Fruit fly (Drosophila melanogaster) whole organism, embryonic: Measurements from ENCODE around the gene tHMG1.
A peak's percentile ranks its signal among the peaks of the same experiment; 100 is the strongest.

ENCODE experiments used
- Antp ChIP-seq: fragments of 200-800 bp; sonication (Bioruptor generic); optimal IDR thresholded peaks from 3 replicates; lab custom pipeline; 2016; ENCODE audit warnings: missing biosample characterization, missing genetic modification characterization
- Asciz ChIP-seq: fragments of 200-800 bp; sonication (Bioruptor generic); optimal IDR thresholded peaks from 2 replicates; lab custom pipeline; 2017; ENCODE audit warnings: missing biosample characterization, mild to moderate bottlenecking, missing genetic modification characterization, missing genetic modification reagents
- Bdp1 ChIP-seq: fragments of 200-800 bp; sonication (Bioruptor generic); optimal IDR thresholded peaks from 3 replicates; lab custom pipeline; 2016; ENCODE audit warnings: missing biosample characterization, missing genetic modification characterization
- CG10959 ChIP-seq: fragments of 200-800 bp; sonication (Bioruptor generic); IDR thresholded peaks from 2 replicates; pipeline ENCODE4 v1.3.6; 2022; ENCODE audit warnings: missing biosample characterization, missing genetic modification characterization
- CG12236 ChIP-seq: fragments of 200-800 bp; sonication (Bioruptor generic); optimal IDR thresholded peaks from 2 replicates; lab custom pipeline; 2016; ENCODE audit warnings: missing biosample characterization, missing genetic modification characterization
- CG12744 ChIP-seq: fragments of 200-800 bp; sonication (Bioruptor generic); optimal IDR thresholded peaks from 2 replicates; lab custom pipeline; 2016; ENCODE audit warnings: missing biosample characterization, missing genetic modification characterization
- CG14014 ChIP-seq: fragments of 200-800 bp; sonication (Bioruptor generic); IDR thresholded peaks from 2 replicates; pipeline ENCODE4 v1.3.6; 2022; ENCODE audit warnings: missing biosample characterization, missing genetic modification characterization
- CG15073 ChIP-seq: fragments of 200-800 bp; sonication (Bioruptor generic); optimal IDR thresholded peaks from 2 replicates; lab custom pipeline; 2016; ENCODE audit warnings: missing biosample characterization, missing genetic modification characterization
- CG15514 ChIP-seq: fragments of 200-800 bp; sonication (Bioruptor generic); optimal IDR thresholded peaks from 3 replicates; lab custom pipeline; 2017; ENCODE audit warnings: missing biosample characterization, missing genetic modification characterization, mild to moderate bottlenecking, moderate library complexity, missing genetic modification reagents
- CG17385 ChIP-seq: fragments of 200-800 bp; sonication (Bioruptor generic); optimal IDR thresholded peaks from 3 replicates; lab custom pipeline; 2018; ENCODE audit warnings: missing biosample characterization, mild to moderate bottlenecking, missing genetic modification characterization
- CG4730 ChIP-seq: fragments of 200-800 bp; sonication (Bioruptor generic); IDR thresholded peaks from 2 replicates; pipeline ENCODE4 v1.3.6; 2022; ENCODE audit warnings: missing biosample characterization, missing genetic modification characterization
- CG6654 ChIP-seq: fragments of 200-800 bp; sonication (Bioruptor generic); optimal IDR thresholded peaks from 2 replicates; lab custom pipeline; 2017; ENCODE audit warnings: missing biosample characterization, mild to moderate bottlenecking, missing genetic modification characterization
- CG6813 ChIP-seq: fragments of 200-800 bp; sonication (Bioruptor generic); optimal IDR thresholded peaks from 2 replicates; lab custom pipeline; 2017; ENCODE audit warnings: missing biosample characterization, missing genetic modification characterization, mild to moderate bottlenecking, moderate library complexity, missing genetic modification reagents
- CG7963 ChIP-seq: fragments of 200-800 bp; sonication (Bioruptor generic); IDR thresholded peaks from 3 replicates; pipeline ENCODE4 v1.3.6; 2022; ENCODE audit warnings: missing biosample characterization, missing genetic modification characterization; ENCODE audit not compliant: partially characterized antibody
- CG8924 ChIP-seq: fragments of 200-800 bp; optimal IDR thresholded peaks from 3 replicates; lab custom pipeline; 2019; ENCODE audit warnings: missing biosample characterization, mild to moderate bottlenecking, missing genetic modification characterization, moderate library complexity
- CG8944 ChIP-seq: fragments of 200-800 bp; sonication (Bioruptor generic); optimal IDR thresholded peaks from 3 replicates; lab custom pipeline; 2016; ENCODE audit warnings: missing biosample characterization, missing genetic modification characterization
- CG9817 ChIP-seq: fragments of 200-800 bp; sonication (Bioruptor generic); optimal IDR thresholded peaks from 2 replicates; lab custom pipeline; 2018; ENCODE audit warnings: missing biosample characterization, mild to moderate bottlenecking, missing genetic modification characterization, moderate library complexity
- CG9876 ChIP-seq: fragments of 200-800 bp; sonication (Bioruptor generic); optimal IDR thresholded peaks from 2 replicates; lab custom pipeline; 2016; ENCODE audit warnings: missing biosample characterization, missing genetic modification characterization
- CoRest ChIP-seq: fragments of 200-800 bp; sonication (Bioruptor generic); optimal IDR thresholded peaks from 3 replicates; lab custom pipeline; 2018; ENCODE audit warnings: missing biosample characterization, mild to moderate bottlenecking, missing genetic modification characterization, moderate library complexity
- CrebB ChIP-seq: fragments of 200-800 bp; sonication (Bioruptor generic); optimal IDR thresholded peaks from 3 replicates; lab custom pipeline; 2018; ENCODE audit warnings: missing biosample characterization, mild to moderate bottlenecking, missing genetic modification characterization
- Dp ChIP-seq: fragments of 200-800 bp; sonication (Bioruptor generic); optimal IDR thresholded peaks from 2 replicates; lab custom pipeline; 2018; ENCODE audit warnings: missing biosample characterization, mild to moderate bottlenecking, missing genetic modification characterization, moderate library complexity
- ERR ChIP-seq: fragments of 200-800 bp; sonication (Bioruptor generic); optimal IDR thresholded peaks from 2 replicates; lab custom pipeline; 2016; ENCODE audit warnings: missing biosample characterization, missing genetic modification characterization
- H2.0 ChIP-seq: fragments of 200-800 bp; sonication (Bioruptor generic); IDR thresholded peaks from 2 replicates; pipeline ENCODE4 v1.3.6; 2022; ENCODE audit warnings: missing biosample characterization, missing genetic modification characterization
- HLH3B ChIP-seq: fragments of 200-800 bp; sonication (Bioruptor generic); IDR thresholded peaks from 2 replicates; pipeline ENCODE4 v1.3.6; 2022; ENCODE audit warnings: missing biosample characterization, missing genetic modification characterization
- HLH54F ChIP-seq: fragments of 200-800 bp; sonication (Bioruptor generic); optimal IDR thresholded peaks from 3 replicates; lab custom pipeline; 2016; ENCODE audit warnings: missing biosample characterization, missing genetic modification characterization
- Max ChIP-seq: fragments of 200-800 bp; sonication (Bioruptor generic); optimal IDR thresholded peaks from 2 replicates; lab custom pipeline; 2016; ENCODE audit warnings: missing biosample characterization, mild to moderate bottlenecking, missing genetic modification characterization
- PHDP ChIP-seq: fragments of 200-800 bp; sonication (Bioruptor generic); optimal IDR thresholded peaks from 3 replicates; lab custom pipeline; 2018; ENCODE audit warnings: missing biosample characterization, mild to moderate bottlenecking, missing genetic modification characterization, moderate library complexity
- Pdp1 ChIP-seq, 2 experiments: fragments of 200-800 bp; sonication (Bioruptor generic); optimal IDR thresholded peaks; 3 replicates each; lab custom pipeline; 2016; ENCODE audit warnings: missing biosample characterization in 2 of 2, missing genetic modification characterization in 2 of 2, mild to moderate bottlenecking in 1 of 2, moderate library complexity in 1 of 2
- ac ChIP-seq: fragments of 200-800 bp; sonication (Bioruptor generic); optimal IDR thresholded peaks from 3 replicates; lab custom pipeline; 2017; ENCODE audit warnings: missing biosample characterization, mild to moderate bottlenecking, missing genetic modification characterization
- bigmax ChIP-seq: fragments of 200-800 bp; sonication (Bioruptor generic); optimal IDR thresholded peaks from 2 replicates; lab custom pipeline; 2018; ENCODE audit warnings: missing biosample characterization, mild to moderate bottlenecking, missing genetic modification characterization
- crc ChIP-seq: fragments of 200-800 bp; sonication (Bioruptor generic); optimal IDR thresholded peaks from 2 replicates; lab custom pipeline; 2016; ENCODE audit warnings: missing biosample characterization, missing genetic modification characterization
- dm ChIP-seq: fragments of 200-800 bp; sonication (Bioruptor generic); optimal IDR thresholded peaks from 3 replicates; lab custom pipeline; 2016; ENCODE audit warnings: missing biosample characterization, missing genetic modification characterization
- ems ChIP-seq: fragments of 200-800 bp; sonication (Bioruptor generic); optimal IDR thresholded peaks from 3 replicates; lab custom pipeline; 2016; ENCODE audit warnings: missing biosample characterization, missing genetic modification characterization
- esg ChIP-seq: fragments of 200-800 bp; sonication (Bioruptor generic); conservative IDR thresholded peaks from 2 replicates; pipeline ENCODE4 v1.3.6; 2022; ENCODE audit warnings: missing biosample characterization, missing genetic modification characterization
- grau ChIP-seq: fragments of 200-800 bp; optimal IDR thresholded peaks from 3 replicates; lab custom pipeline; 2019; ENCODE audit warnings: missing biosample characterization, mild to moderate bottlenecking, missing genetic modification characterization, moderate library complexity
- ham ChIP-seq: fragments of 200-800 bp; sonication (Bioruptor generic); IDR thresholded peaks from 2 replicates; pipeline ENCODE4 v1.3.6; 2022; ENCODE audit warnings: missing biosample characterization, missing genetic modification characterization
- jigr1 ChIP-seq: fragments of 200-800 bp; sonication (Bioruptor generic); IDR thresholded peaks from 3 replicates; pipeline ENCODE4 v1.3.6; 2022; ENCODE audit warnings: missing biosample characterization, missing genetic modification characterization
- kah ChIP-seq: fragments of 200-800 bp; sonication (Bioruptor generic); optimal IDR thresholded peaks from 2 replicates; lab custom pipeline; 2018; ENCODE audit warnings: missing biosample characterization, mild to moderate bottlenecking, missing genetic modification characterization
- knrl ChIP-seq: fragments of 200-800 bp; sonication (Bioruptor generic); IDR thresholded peaks from 3 replicates; pipeline ENCODE4 v1.3.6; 2022; ENCODE audit warnings: missing biosample characterization, missing genetic modification characterization; ENCODE audit not compliant: partially characterized antibody
- onecut ChIP-seq: fragments of 200-800 bp; sonication (Bioruptor generic); IDR thresholded peaks from 2 replicates; pipeline ENCODE4 v1.3.6; 2022; ENCODE audit warnings: missing biosample characterization, missing genetic modification characterization
- pita ChIP-seq: fragments of 200-800 bp; sonication (Bioruptor generic); optimal IDR thresholded peaks from 2 replicates; lab custom pipeline; 2017; ENCODE audit warnings: missing biosample characterization, mild to moderate bottlenecking, missing genetic modification characterization
- pnt ChIP-seq: fragments of 200-800 bp; sonication (Bioruptor generic); optimal IDR thresholded peaks from 3 replicates; lab custom pipeline; 2016; ENCODE audit warnings: missing biosample characterization, missing genetic modification characterization
- pros ChIP-seq: fragments of 200-800 bp; sonication (Bioruptor generic); optimal IDR thresholded peaks from 3 replicates; lab custom pipeline; 2019; ENCODE audit warnings: missing biosample characterization, mild to moderate bottlenecking, missing genetic modification characterization, moderate library complexity
- run ChIP-seq: fragments of 200-800 bp; sonication (Bioruptor generic); optimal IDR thresholded peaks from 3 replicates; lab custom pipeline; 2018; ENCODE audit warnings: missing biosample characterization, mild to moderate bottlenecking, missing genetic modification characterization
- sc ChIP-seq, 3 experiments: fragments of >200 bp in 2 of 3; fragments of 200-800 bp in 1 of 3; sonication (Bioruptor generic) in 1 of 3; optimal IDR thresholded peaks; 2 replicates in 2 of 3; 3 replicates in 1 of 3; lab custom pipeline; 2017; ENCODE audit warnings: mild to moderate bottlenecking in 1 of 3, missing biosample characterization in 1 of 3, missing genetic modification characterization in 1 of 3, missing genetic modification reagents in 1 of 3
- sd ChIP-seq: fragments of 200-800 bp; sonication (Bioruptor generic); optimal IDR thresholded peaks from 3 replicates; lab custom pipeline; 2018; ENCODE audit warnings: missing biosample characterization, mild to moderate bottlenecking, missing genetic modification characterization, moderate library complexity
- seq ChIP-seq: fragments of 200-800 bp; sonication (Bioruptor generic); IDR thresholded peaks from 2 replicates; pipeline ENCODE4 v1.3.6; 2022; ENCODE audit warnings: missing biosample characterization, missing genetic modification characterization
- tgo ChIP-seq: fragments of 200-800 bp; sonication (Bioruptor generic); IDR thresholded peaks from 3 replicates; pipeline ENCODE4 v1.3.6; 2022; ENCODE audit warnings: missing biosample characterization, missing genetic modification characterization
- tna ChIP-seq: fragments of 200-800 bp; sonication (Bioruptor generic); IDR thresholded peaks from 2 replicates; pipeline ENCODE4 v1.3.6; 2022; ENCODE audit warnings: missing biosample characterization, missing genetic modification characterization; ENCODE audit not compliant: partially characterized antibody
- z ChIP-seq: fragments of 200-800 bp; sonication (Bioruptor generic); IDR thresholded peaks from 3 replicates; pipeline ENCODE4 v1.3.6; 2022; ENCODE audit warnings: missing biosample characterization, missing genetic modification characterization

Gene tHMG1

dm6 chr3R:22447874-22448254, 43.8 kb upstream of the tHMG1 start, which contains the start of gene CG34376 (continued):
- peak; percentile 67 for TF ChIP-seq CG15514 (GFP tag; lab: Kevin White, UChicago)
- peak; percentile 50 for TF ChIP-seq onecut (GFP tag; lab: Robert Waterston, UW)
- TF ChIP-seq Bdp1 (GFP tag; lab: Kevin White, UChicago) = no peak
- peak; percentile 13 for TF ChIP-seq CG17385 (GFP tag; lab: Kevin White, UChicago)
- TF ChIP-seq H2.0 (GFP tag; lab: Robert Waterston, UW) = peak; percentile 47; the same call in 1 of the 2 replicates
- no peak for TF ChIP-seq kah (GFP tag; lab: Kevin White, UChicago)
- TF ChIP-seq seq = no peak; the same call in 1 of the 2 replicates
- TF ChIP-seq ham (GFP tag; lab: Robert Waterston, UW) = peak; percentile 61; the same call in 1 of the 2 replicates
- no peak for TF ChIP-seq HLH54F (GFP tag; lab: Kevin White, UChicago)
- no peak for TF ChIP-seq dm (GFP tag; lab: Kevin White, UChicago)
- no peak for TF ChIP-seq CG12744 (GFP tag; lab: Kevin White, UChicago)
- peak; percentile 49 for TF ChIP-seq PHDP (tag; lab: Kevin White, UChicago)
- peak; percentile 31 for TF ChIP-seq ERR (GFP tag; lab: Kevin White, UChicago)
- no peak for TF ChIP-seq CG15073 (GFP tag; lab: Kevin White, UChicago)
- peak; percentile 41 for TF ChIP-seq grau (tag; lab: Kevin White, UChicago)
- TF ChIP-seq Pdp1 (GFP tag; optimal IDR thresholded peaks at IDR 0.05; lab: Kevin White, UChicago) = peak in 1 of 2 experiments; percentile 57
- TF ChIP-seq CG8924 (tag; lab: Kevin White, UChicago) = peak; percentile 65
- TF ChIP-seq CG8944 (GFP tag; lab: Kevin White, UChicago) = no peak
- no peak for TF ChIP-seq pros (GFP tag; lab: Kevin White, UChicago)
- TF ChIP-seq CG6813 = peak; percentile 45
- TF ChIP-seq Dp (GFP tag; lab: Kevin White, UChicago) = peak; percentile 65
- no peak for TF ChIP-seq Max (GFP tag; lab: Kevin White, UChicago)
- no peak for TF ChIP-seq CG10959 (GFP tag; lab: Robert Waterston, UW)
- no peak for TF ChIP-seq pnt (GFP tag; lab: Kevin White, UChicago)
- TF ChIP-seq Asciz (GFP tag; lab: Kevin White, UChicago) = peak; percentile 35
- TF ChIP-seq bigmax (GFP tag; lab: Kevin White, UChicago) = no peak
- 0 out of 3 replicates have a peak, but pooled peaks have one; percentile 9 for TF ChIP-seq z (GFP tag; lab: Robert Waterston, UW)
- TF ChIP-seq CG9876 (GFP tag; lab: Kevin White, UChicago) = peak; percentile 23
- no peak for TF ChIP-seq run (tag; lab: Kevin White, UChicago)
- no peak for TF ChIP-seq CG6654 (GFP tag; lab: Kevin White, UChicago)
- TF ChIP-seq crc (GFP tag; lab: Kevin White, UChicago) = no peak
- TF ChIP-seq jigr1 = no peak
- peak; percentile 58; the same call in 1 of the 2 replicates for TF ChIP-seq CG4730
- TF ChIP-seq CrebB = peak; percentile 40
- peak; percentile 89 for TF ChIP-seq sd
- no peak for TF ChIP-seq ac (GFP tag; lab: Kevin White, UChicago)
- peak; percentile 62 for TF ChIP-seq CoRest (tag; lab: Kevin White, UChicago)
- peak; percentile 41 for TF ChIP-seq CG14014 (GFP tag; lab: Robert Waterston, UW)
- peak; percentile 12 for TF ChIP-seq Antp (GFP tag; lab: Kevin White, UChicago)
- no peak for TF ChIP-seq CG12236 (GFP tag; lab: Kevin White, UChicago)
- TF ChIP-seq HLH3B = peak; percentile 23; the same call in 1 of the 2 replicates
- no peak; the same call in 1 of the 2 replicates for TF ChIP-seq tna
- TF ChIP-seq knrl (GFP tag; lab: Robert Waterston, UW) = no peak; the same call in 2 of the 3 replicates
- TF ChIP-seq ems (GFP tag; lab: Kevin White, UChicago) = no peak
- 0 out of 2 replicates have a peak, but pooled peaks have one; percentile 7 for TF ChIP-seq esg (GFP tag; lab: Robert Waterston, UW)
- no peak for TF ChIP-seq pita (GFP tag; lab: Kevin White, UChicago)
- no peak for TF ChIP-seq CG7963 (GFP tag; lab: Robert Waterston, UW)
- TF ChIP-seq CG9817 (tag; lab: Kevin White, UChicago) = peak; percentile 11
- no peak for TF ChIP-seq sc (optimal IDR thresholded peaks at IDR 0.05; lab: Kevin White, UChicago)
- TF ChIP-seq sc (GFP tag; optimal IDR thresholded peaks at IDR 0.05; lab: Kevin White, UChicago) = no peak
- TF ChIP-seq tgo (GFP tag; lab: Robert Waterston, UW) = peak; percentile 17; the same call in 2 of the 3 replicates
